Fruit fly (Drosophila melanogaster) whole organism, embryonic: Measurements from ENCODE around the gene btv.

Source experiments
- Atf-2 ChIP-seq: fragments of 200-800 bp; sonication (Bioruptor generic); optimal IDR thresholded peaks from 2 replicates; lab custom pipeline; 2016; ENCODE audit warnings: missing biosample characterization, missing genetic modification characterization
- CG1024 ChIP-seq: fragments of 200-800 bp; sonication (Bioruptor generic); IDR thresholded peaks from 2 replicates; pipeline ENCODE4 v1.3.6; 2022; ENCODE audit warnings: missing biosample characterization, missing genetic modification characterization
- CG10565 ChIP-seq: fragments of 200-800 bp; sonication (Bioruptor generic); optimal IDR thresholded peaks from 3 replicates; lab custom pipeline; 2016; ENCODE audit warnings: missing biosample characterization, mild to moderate bottlenecking, missing genetic modification characterization
- CG11093 ChIP-seq: fragments of 200-800 bp; sonication (Bioruptor generic); IDR thresholded peaks from 3 replicates; pipeline ENCODE4 v1.3.6; 2022; ENCODE audit warnings: missing biosample characterization, missing genetic modification characterization
- CG11398 ChIP-seq: fragments of 200-800 bp; sonication (Bioruptor generic); optimal IDR thresholded peaks from 2 replicates; lab custom pipeline; 2016; ENCODE audit warnings: missing biosample characterization, missing genetic modification characterization
- CG11456 ChIP-seq: fragments of 200-800 bp; sonication (Bioruptor generic); IDR thresholded peaks from 3 replicates; pipeline ENCODE4 v1.3.6; 2022; ENCODE audit warnings: missing biosample characterization, missing genetic modification characterization
- CG13287 ChIP-seq: fragments of 200-800 bp; sonication (Bioruptor generic); IDR thresholded peaks from 2 replicates; pipeline ENCODE4 v1.3.6; 2022; ENCODE audit warnings: missing biosample characterization, missing genetic modification characterization; ENCODE audit not compliant: partially characterized antibody
- CG13624 ChIP-seq: fragments of 200-800 bp; sonication (Bioruptor generic); optimal IDR thresholded peaks from 2 replicates; lab custom pipeline; 2016; ENCODE audit warnings: missing biosample characterization, missing genetic modification characterization
- CG15514 ChIP-seq: fragments of 200-800 bp; sonication (Bioruptor generic); optimal IDR thresholded peaks from 3 replicates; lab custom pipeline; 2017; ENCODE audit warnings: missing biosample characterization, missing genetic modification characterization, mild to moderate bottlenecking, moderate library complexity, missing genetic modification reagents
- CG1602 ChIP-seq: fragments of 200-800 bp; sonication (Bioruptor generic); optimal IDR thresholded peaks from 3 replicates; lab custom pipeline; 2016; ENCODE audit warnings: missing biosample characterization, missing genetic modification characterization
- CG16863 ChIP-seq: fragments of 200-800 bp; sonication (Bioruptor generic); optimal IDR thresholded peaks from 3 replicates; lab custom pipeline; 2016; ENCODE audit warnings: missing biosample characterization, missing genetic modification characterization
- CG32532 ChIP-seq: fragments of 200-800 bp; sonication (Bioruptor generic); IDR thresholded peaks from 2 replicates; pipeline ENCODE4 v1.3.6; 2022; ENCODE audit warnings: missing biosample characterization, missing genetic modification characterization
- CG4820 ChIP-seq: fragments of 200-800 bp; sonication (Bioruptor generic); optimal IDR thresholded peaks from 3 replicates; lab custom pipeline; 2016; ENCODE audit warnings: missing biosample characterization, missing genetic modification characterization
- CG6175 ChIP-seq: fragments of 200-800 bp; sonication (Bioruptor generic); IDR thresholded peaks from 3 replicates; pipeline ENCODE4 v1.3.6; 2022; ENCODE audit warnings: missing biosample characterization, missing genetic modification characterization
- CG6813 ChIP-seq: fragments of 200-800 bp; sonication (Bioruptor generic); optimal IDR thresholded peaks from 2 replicates; lab custom pipeline; 2017; ENCODE audit warnings: missing biosample characterization, missing genetic modification characterization, mild to moderate bottlenecking, moderate library complexity, missing genetic modification reagents
- CG9609 ChIP-seq: fragments of 200-800 bp; sonication (Bioruptor generic); optimal IDR thresholded peaks from 3 replicates; lab custom pipeline; 2016; ENCODE audit warnings: missing biosample characterization, missing genetic modification characterization
- CG9797 ChIP-seq: fragments of 200-800 bp; sonication (Bioruptor generic); optimal IDR thresholded peaks from 3 replicates; lab custom pipeline; 2018; ENCODE audit warnings: missing biosample characterization, mild to moderate bottlenecking, missing genetic modification characterization
- D19B ChIP-seq: fragments of 200-800 bp; sonication (Bioruptor generic); optimal IDR thresholded peaks from 2 replicates; lab custom pipeline; 2017; ENCODE audit warnings: missing biosample characterization, mild to moderate bottlenecking, missing genetic modification characterization
- Dbx ChIP-seq: fragments of 200-800 bp; sonication (Bioruptor generic); IDR thresholded peaks from 3 replicates; pipeline ENCODE4 v1.3.6; 2022; ENCODE audit warnings: missing biosample characterization, missing genetic modification characterization
- Dfd ChIP-seq, 2 experiments: fragments of >200 bp; optimal IDR thresholded peaks; 2 replicates each; lab custom pipeline; 2017; ENCODE audit warnings: missing biosample characterization in 2 of 2, missing genetic modification characterization in 2 of 2
- ERR ChIP-seq: fragments of 200-800 bp; sonication (Bioruptor generic); optimal IDR thresholded peaks from 2 replicates; lab custom pipeline; 2016; ENCODE audit warnings: missing biosample characterization, missing genetic modification characterization
- Fer3 ChIP-seq: fragments of 200-800 bp; sonication (Bioruptor generic); optimal IDR thresholded peaks from 2 replicates; lab custom pipeline; 2018; ENCODE audit warnings: missing biosample characterization, mild to moderate bottlenecking, missing genetic modification characterization, moderate library complexity
- HLHmδ ChIP-seq: fragments of 200-800 bp; sonication (Bioruptor generic); optimal IDR thresholded peaks from 2 replicates; lab custom pipeline; 2018; ENCODE audit warnings: missing biosample characterization, mild to moderate bottlenecking, missing genetic modification characterization, moderate library complexity
- Hey ChIP-seq: fragments of 200-800 bp; sonication (Bioruptor generic); optimal IDR thresholded peaks from 3 replicates; lab custom pipeline; 2018; ENCODE audit warnings: missing biosample characterization, mild to moderate bottlenecking, missing genetic modification characterization
- Hmr ChIP-seq: fragments of 200-800 bp; sonication (Bioruptor generic); optimal IDR thresholded peaks from 3 replicates; lab custom pipeline; 2017; ENCODE audit warnings: mild to moderate bottlenecking, missing biosample characterization, missing genetic modification reagents, missing genetic modification characterization
- Hr51 ChIP-seq, 2 experiments: fragments of 200-800 bp; sonication (Bioruptor generic); optimal IDR thresholded peaks; 2 replicates in 1 of 2; 3 replicates in 1 of 2; lab custom pipeline; 2016 to 2018; ENCODE audit warnings: missing biosample characterization in 2 of 2, missing genetic modification characterization in 2 of 2, mild to moderate bottlenecking in 1 of 2, moderate library complexity in 1 of 2
- Hsf ChIP-seq: fragments of 200-800 bp; sonication (Bioruptor generic); optimal IDR thresholded peaks from 3 replicates; lab custom pipeline; 2016; ENCODE audit warnings: missing biosample characterization, missing genetic modification characterization
- Lpt ChIP-seq: fragments of >200 bp; optimal IDR thresholded peaks from 2 replicates; lab custom pipeline; 2018; ENCODE audit warnings: missing biosample characterization, missing genetic modification characterization
- Opbp ChIP-seq: fragments of 200-800 bp; sonication (Bioruptor generic); IDR thresholded peaks from 3 replicates; pipeline ENCODE4 v1.3.6; 2022; ENCODE audit warnings: missing biosample characterization, missing genetic modification characterization; ENCODE audit not compliant: partially characterized antibody
- PHDP ChIP-seq: fragments of 200-800 bp; sonication (Bioruptor generic); optimal IDR thresholded peaks from 3 replicates; lab custom pipeline; 2018; ENCODE audit warnings: missing biosample characterization, mild to moderate bottlenecking, missing genetic modification characterization, moderate library complexity
- Scr ChIP-seq: fragments of 200-800 bp; sonication (Bioruptor generic); IDR thresholded peaks from 2 replicates; pipeline ENCODE4 v1.3.6; 2022; ENCODE audit warnings: missing biosample characterization, missing genetic modification characterization; ENCODE audit not compliant: partially characterized antibody
- abd-A ChIP-seq: fragments of 200-800 bp; sonication (Bioruptor generic); optimal IDR thresholded peaks from 3 replicates; lab custom pipeline; 2019; ENCODE audit warnings: missing biosample characterization, mild to moderate bottlenecking, missing genetic modification characterization, moderate library complexity
- al ChIP-seq: fragments of 200-800 bp; sonication (Bioruptor generic); IDR thresholded peaks from 2 replicates; pipeline ENCODE4 v1.3.6; 2022; ENCODE audit warnings: missing biosample characterization, missing genetic modification characterization
- ap ChIP-seq: fragments of 200-800 bp; sonication (Bioruptor generic); IDR thresholded peaks from 2 replicates; pipeline ENCODE4 v1.3.6; 2022; ENCODE audit warnings: missing biosample characterization, missing genetic modification characterization
- chm ChIP-seq: fragments of 200-800 bp; sonication (Bioruptor generic); IDR thresholded peaks from 2 replicates; pipeline ENCODE4 v1.3.6; 2022; ENCODE audit warnings: missing biosample characterization, missing genetic modification characterization
- dm ChIP-seq: fragments of 200-800 bp; sonication (Bioruptor generic); optimal IDR thresholded peaks from 3 replicates; lab custom pipeline; 2016; ENCODE audit warnings: missing biosample characterization, missing genetic modification characterization
- hb ChIP-seq: fragments of 200-800 bp; sonication (Bioruptor generic); IDR thresholded peaks from 3 replicates; pipeline ENCODE4 v1.3.6; 2022; ENCODE audit warnings: missing biosample characterization, missing genetic modification characterization; ENCODE audit not compliant: partially characterized antibody
- her ChIP-seq: fragments of 200-800 bp; sonication (Bioruptor generic); optimal IDR thresholded peaks from 2 replicates; lab custom pipeline; 2016; ENCODE audit warnings: missing biosample characterization, missing genetic modification characterization
- insv ChIP-seq, 2 experiments: fragments of 200-800 bp; sonication (Bioruptor generic); optimal IDR thresholded peaks; 3 replicates each; lab custom pipeline; 2016 to 2018; ENCODE audit warnings: missing biosample characterization in 2 of 2, missing genetic modification characterization in 2 of 2
- jumu ChIP-seq: fragments of 200-800 bp; sonication (Bioruptor generic); optimal IDR thresholded peaks from 3 replicates; lab custom pipeline; 2016; ENCODE audit warnings: missing biosample characterization, missing genetic modification characterization
- knrl ChIP-seq: fragments of 200-800 bp; sonication (Bioruptor generic); IDR thresholded peaks from 3 replicates; pipeline ENCODE4 v1.3.6; 2022; ENCODE audit warnings: missing biosample characterization, missing genetic modification characterization; ENCODE audit not compliant: partially characterized antibody
- lbe ChIP-seq: fragments of 200-800 bp; sonication (Bioruptor generic); optimal IDR thresholded peaks from 2 replicates; lab custom pipeline; 2016; ENCODE audit warnings: missing biosample characterization, mild to moderate bottlenecking, missing genetic modification characterization
- nmo ChIP-seq: fragments of 200-800 bp; sonication (Bioruptor generic); optimal IDR thresholded peaks from 2 replicates; lab custom pipeline; 2018; ENCODE audit warnings: missing biosample characterization, mild to moderate bottlenecking, missing genetic modification characterization, moderate library complexity
- pzg ChIP-seq: fragments of 200-800 bp; sonication (Bioruptor generic); optimal IDR thresholded peaks from 3 replicates; lab custom pipeline; 2018; ENCODE audit warnings: missing biosample characterization, mild to moderate bottlenecking, missing genetic modification characterization, moderate library complexity
- sc ChIP-seq, 3 experiments: fragments of >200 bp in 2 of 3; fragments of 200-800 bp in 1 of 3; sonication (Bioruptor generic) in 1 of 3; optimal IDR thresholded peaks; 2 replicates in 2 of 3; 3 replicates in 1 of 3; lab custom pipeline; 2017; ENCODE audit warnings: mild to moderate bottlenecking in 1 of 3, missing biosample characterization in 1 of 3, missing genetic modification characterization in 1 of 3, missing genetic modification reagents in 1 of 3
- sens ChIP-seq: fragments of 200-800 bp; sonication (Bioruptor generic); peaks from one replicate; lab custom pipeline; 2016; ENCODE audit warnings: missing biosample characterization, missing genetic modification characterization
- tgo ChIP-seq: fragments of 200-800 bp; sonication (Bioruptor generic); IDR thresholded peaks from 3 replicates; pipeline ENCODE4 v1.3.6; 2022; ENCODE audit warnings: missing biosample characterization, missing genetic modification characterization
- tna ChIP-seq: fragments of 200-800 bp; sonication (Bioruptor generic); IDR thresholded peaks from 2 replicates; pipeline ENCODE4 v1.3.6; 2022; ENCODE audit warnings: missing biosample characterization, missing genetic modification characterization; ENCODE audit not compliant: partially characterized antibody
- zfh1 ChIP-seq: fragments of 200-800 bp; sonication (Bioruptor generic); IDR thresholded peaks from 3 replicates; pipeline ENCODE4 v1.3.6; 2022; ENCODE audit warnings: missing biosample characterization, missing genetic modification characterization

The btv gene

dm6 chr2L:17963071-17963567 lies 19.2 kb downstream of the btv start, which contains the start of gene CG5674 (continued):
- TF ChIP-seq CG11398 (GFP tag; lab: Kevin White, UChicago) (no peak), tgo (GFP tag; lab: Robert Waterston, UW) (peak; percentile 33; the same call in 1 of the 3 replicates), sc (optimal IDR thresholded peaks at IDR 0.05; lab: Kevin White, UChicago) (no peak), sc (GFP tag; optimal IDR thresholded peaks at IDR 0.05; lab: Kevin White, UChicago) (no peak), Opbp (GFP tag; lab: Robert Waterston, UW) (peak; percentile 90), Lpt (GFP tag; lab: Kevin White, UChicago) (no peak), Hmr (GFP tag; lab: Kevin White, UChicago) (peak; percentile 71), Hey (tag; lab: Kevin White, UChicago) (no peak), CG9609 (GFP tag; lab: Kevin White, UChicago) (peak; percentile 67), CG1024 (GFP tag; lab: Robert Waterston, UW) (0 out of 2 replicates have a peak, but pooled peaks have one; percentile 18), Scr (GFP tag; lab: Robert Waterston, UW) (peak; percentile 84), al (GFP tag; lab: Robert Waterston, UW) (peak; percentile 48), abd-A (tag; lab: Kevin White, UChicago) (no peak), nmo (peak; percentile 90), D19B (GFP tag; lab: Kevin White, UChicago) (no peak), Dbx (GFP tag; lab: Robert Waterston, UW) (peak; percentile 82), CG11093 (GFP tag; lab: Robert Waterston, UW) (no peak), Dfd (GFP tag; optimal IDR thresholded peaks at IDR 0.05; lab: Kevin White, UChicago) (no peak), lbe (GFP tag; lab: Kevin White, UChicago) (no peak), tna (GFP tag; lab: Robert Waterston, UW) (peak; percentile 83), ERR (peak; percentile 43), insv (GFP tag; optimal IDR thresholded peaks at IDR 0.05; lab: Kevin White, UChicago) (peak in 1 of 2 experiments; percentile 12), CG4820 (GFP tag; lab: Kevin White, UChicago) (peak; percentile 30), Atf-2 (GFP tag; lab: Kevin White, UChicago) (peak; percentile 24), dm (GFP tag; lab: Kevin White, UChicago) (peak; percentile 59), CG10565 (GFP tag; lab: Kevin White, UChicago) (no peak), knrl (peak; percentile 90), zfh1 (peak; percentile 66; the same call in 2 of the 3 replicates), PHDP (tag; lab: Kevin White, UChicago) (no peak), her (GFP tag; lab: Kevin White, UChicago) (no peak), CG1602 (GFP tag; lab: Kevin White, UChicago) (peak; percentile 52), CG32532 (GFP tag; lab: Robert Waterston, UW) (peak; percentile 70), CG6175 (GFP tag; lab: Robert Waterston, UW) (0 out of 3 replicates have a peak, but pooled peaks have one; percentile 23), jumu (GFP tag; lab: Kevin White, UChicago) (peak; percentile 34), CG6813 (GFP tag; lab: Kevin White, UChicago) (no peak), CG9797 (peak; percentile 34), sens (GFP tag; lab: Kevin White, UChicago) (no peak), pzg (peak; percentile 89), CG15514 (GFP tag; lab: Kevin White, UChicago) (peak; percentile 58), CG11456 (GFP tag; lab: Robert Waterston, UW) (peak; percentile 76; the same call in 1 of the 3 replicates), CG13624 (GFP tag; lab: Kevin White, UChicago) (no peak), chm (0 out of 2 replicates have a peak, but pooled peaks have one; percentile 18), Hr51 (GFP tag; optimal IDR thresholded peaks at IDR 0.05; lab: Kevin White, UChicago) (peak in 1 of 2 experiments; percentile 47), CG16863 (GFP tag; lab: Kevin White, UChicago) (peak; percentile 50), ap (GFP tag; lab: Robert Waterston, UW) (no peak), CG13287 (GFP tag; lab: Robert Waterston, UW) (peak; percentile 86), HLHmδ (GFP tag; lab: Kevin White, UChicago) (no peak), Hsf (GFP tag; lab: Kevin White, UChicago) (peak; percentile 75), Fer3 (tag; lab: Kevin White, UChicago) (no peak), hb (GFP tag; lab: Robert Waterston, UW) (peak; percentile 87)
